Fruit fly (Drosophila melanogaster) whole organism, wandering third instar larva: ENCODE measurements around the gene CG3999.
A peak's percentile ranks its signal among the peaks of the same experiment; 100 is the strongest.

ENCODE experiments used
- Abd-B ChIP-seq: fragments of >200 bp; optimal IDR thresholded peaks from 2 replicates; lab custom pipeline; 2017; ENCODE audit warnings: missing biosample characterization, missing genetic modification characterization
- CG32264 ChIP-seq: fragments of 200-800 bp; sonication (Bioruptor generic); optimal IDR thresholded peaks from 2 replicates; lab custom pipeline; 2016; ENCODE audit warnings: missing biosample characterization, missing genetic modification characterization
- CG9705 ChIP-seq: fragments of 200-800 bp; sonication (Bioruptor generic); optimal IDR thresholded peaks from 2 replicates; lab custom pipeline; 2018; ENCODE audit warnings: missing biosample characterization, mild to moderate bottlenecking, missing genetic modification characterization
- CrebA ChIP-seq: fragments of 200-800 bp; sonication (Bioruptor generic); optimal IDR thresholded peaks from 2 replicates; lab custom pipeline; 2016; ENCODE audit warnings: missing biosample characterization, mild to moderate bottlenecking, missing genetic modification characterization, borderline replicate concordance
- Dfd ChIP-seq: fragments of >200 bp; optimal IDR thresholded peaks from 2 replicates; lab custom pipeline; 2017; ENCODE audit warnings: missing biosample characterization, missing genetic modification characterization
- Dif ChIP-seq: fragments of 200-275, 200-300 bp; sonication (Bioruptor generic); optimal IDR thresholded peaks from 2 replicates; lab custom pipeline; 2018; ENCODE audit warnings: missing biosample characterization, missing genetic modification characterization; ENCODE audit not compliant: partially characterized antibody
- GATAd ChIP-seq: sonication (Bioruptor generic); optimal IDR thresholded peaks from 2 replicates; lab custom pipeline; 2016; ENCODE audit warnings: missing biosample characterization, missing genetic modification characterization
- HLH106 ChIP-seq: fragments of 200-800 bp; optimal IDR thresholded peaks from 3 replicates; lab custom pipeline; 2019; ENCODE audit warnings: missing biosample characterization, mild to moderate bottlenecking, missing genetic modification characterization, moderate library complexity
- Hnf4 ChIP-seq: fragments of 200-800 bp; sonication (Bioruptor generic); optimal IDR thresholded peaks from 2 replicates; lab custom pipeline; 2016; ENCODE audit warnings: missing biosample characterization, mild to moderate bottlenecking, missing genetic modification characterization
- Hr78 ChIP-seq: fragments of >200 bp; optimal IDR thresholded peaks from 2 replicates; lab custom pipeline; 2017; ENCODE audit warnings: missing biosample characterization, missing genetic modification characterization
- Hr83 ChIP-seq: fragments of 200-300 bp; sonication (Bioruptor generic); optimal IDR thresholded peaks from 2 replicates; lab custom pipeline; 2016; ENCODE audit warnings: missing biosample characterization, mild to moderate bottlenecking, missing genetic modification characterization, moderate library complexity; ENCODE audit not compliant: poor library complexity, severe bottlenecking
- Jra ChIP-seq: sonication (Bioruptor generic); optimal IDR thresholded peaks from 2 replicates; lab custom pipeline; 2016; ENCODE audit warnings: missing biosample characterization, missing genetic modification characterization
- Mio ChIP-seq: sonication (Bioruptor generic); optimal IDR thresholded peaks from 2 replicates; lab custom pipeline; 2016; ENCODE audit warnings: missing biosample characterization, missing genetic modification characterization
- Myc ChIP-seq: fragments of >200 bp; optimal IDR thresholded peaks from 2 replicates; lab custom pipeline; 2017
- OdsH ChIP-seq: fragments of 200-800 bp; sonication (Bioruptor generic); optimal IDR thresholded peaks from 2 replicates; lab custom pipeline; 2016; ENCODE audit warnings: missing biosample characterization, mild to moderate bottlenecking, missing genetic modification characterization
- Rel ChIP-seq, 2 experiments: fragments of 200-800 bp; sonication (Bioruptor generic) in 1 of 2; optimal IDR thresholded peaks; 2 replicates in 1 of 2; 3 replicates in 1 of 2; lab custom pipeline; 2016 to 2019; ENCODE audit warnings: mild to moderate bottlenecking in 2 of 2, missing biosample characterization in 2 of 2, missing genetic modification characterization in 2 of 2, moderate library complexity in 1 of 2
- Sp1 ChIP-seq: fragments of 200-800 bp; sonication (Bioruptor generic); optimal IDR thresholded peaks from 3 replicates; lab custom pipeline; 2019; ENCODE audit warnings: missing biosample characterization, mild to moderate bottlenecking, missing genetic modification characterization, moderate library complexity
- Vsx2 ChIP-seq: fragments of 200-300, 225-300 bp; sonication (Bioruptor generic); optimal IDR thresholded peaks from 2 replicates; lab custom pipeline; 2018; ENCODE audit warnings: missing biosample characterization, missing genetic modification characterization; ENCODE audit not compliant: partially characterized antibody
- br ChIP-seq: fragments of 200-800 bp; sonication (Bioruptor generic); optimal IDR thresholded peaks from 2 replicates; lab custom pipeline; 2016; ENCODE audit warnings: missing biosample characterization, missing genetic modification characterization
- brk ChIP-seq: fragments of 200-800 bp; sonication (Bioruptor generic); optimal IDR thresholded peaks from 2 replicates; lab custom pipeline; 2016; ENCODE audit warnings: missing biosample characterization, mild to moderate bottlenecking, missing genetic modification characterization
- dl ChIP-seq, 2 experiments: fragments of 175-275, 200-275 bp in 1 of 2; fragments of 200-275 bp in 1 of 2; sonication (Bioruptor generic); optimal IDR thresholded peaks; lab custom pipeline; 2018; ENCODE audit warnings: mild to moderate bottlenecking in 2 of 2, missing biosample characterization in 2 of 2, missing genetic modification characterization in 2 of 2, moderate library complexity in 2 of 2; ENCODE audit not compliant: partially characterized antibody in 2 of 2, insufficient read depth in 1 of 2
- dmrt93B ChIP-seq: fragments of 200-800 bp; sonication (Bioruptor generic); optimal IDR thresholded peaks from 2 replicates; lab custom pipeline; 2018; ENCODE audit warnings: missing biosample characterization, mild to moderate bottlenecking, missing genetic modification characterization
- dsf ChIP-seq: sonication (Bioruptor generic); optimal IDR thresholded peaks from 2 replicates; lab custom pipeline; 2016; ENCODE audit warnings: missing biosample characterization, missing genetic modification characterization, borderline replicate concordance
- ey ChIP-seq: fragments of 200-800 bp; sonication (Bioruptor generic); optimal IDR thresholded peaks from 2 replicates; lab custom pipeline; 2016; ENCODE audit warnings: missing biosample characterization, missing genetic modification characterization
- fru ChIP-seq: fragments of 200-800 bp; sonication (Bioruptor generic); optimal IDR thresholded peaks from 3 replicates; lab custom pipeline; 2016; ENCODE audit warnings: missing biosample characterization, mild to moderate bottlenecking, missing genetic modification characterization
- h ChIP-seq: fragments of 200-800 bp; sonication (Bioruptor generic); optimal IDR thresholded peaks from 3 replicates; lab custom pipeline; 2016; ENCODE audit warnings: missing biosample characterization, mild to moderate bottlenecking, missing genetic modification characterization
- jim ChIP-seq: fragments of 175-275, 200-325 bp; sonication (Bioruptor generic); optimal IDR thresholded peaks from 2 replicates; lab custom pipeline; 2016; ENCODE audit warnings: missing biosample characterization, mild to moderate bottlenecking, missing genetic modification characterization
- lola ChIP-seq: fragments of >200 bp; optimal IDR thresholded peaks from 2 replicates; lab custom pipeline; 2017; ENCODE audit warnings: missing biosample characterization, missing genetic modification characterization
- pan ChIP-seq: fragments of >200 bp; optimal IDR thresholded peaks from 2 replicates; lab custom pipeline; 2017
- psq ChIP-seq: fragments of 200-800 bp; sonication (Bioruptor generic); optimal IDR thresholded peaks from 3 replicates; lab custom pipeline; 2017; ENCODE audit warnings: missing biosample characterization, mild to moderate bottlenecking, missing genetic modification characterization, moderate library complexity
- rgr ChIP-seq: fragments of 200-800 bp; sonication (Bioruptor generic); optimal IDR thresholded peaks from 3 replicates; lab custom pipeline; 2016; ENCODE audit warnings: missing biosample characterization, mild to moderate bottlenecking, missing genetic modification characterization
- sage ChIP-seq: fragments of 200-800 bp; sonication (Bioruptor generic); optimal IDR thresholded peaks from 2 replicates; lab custom pipeline; 2016; ENCODE audit warnings: missing biosample characterization, mild to moderate bottlenecking, missing genetic modification characterization
- sv ChIP-seq: fragments of 200-800 bp; sonication (Bioruptor generic); optimal IDR thresholded peaks from 3 replicates; lab custom pipeline; 2016; ENCODE audit warnings: missing biosample characterization, missing genetic modification characterization
- tai ChIP-seq: sonication (Bioruptor generic); optimal IDR thresholded peaks from 2 replicates; lab custom pipeline; 2016; ENCODE audit warnings: missing biosample characterization, missing genetic modification characterization
- usp ChIP-seq: fragments of >200 bp; optimal IDR thresholded peaks from 2 replicates; lab custom pipeline; 2017; ENCODE audit warnings: missing biosample characterization, missing genetic modification characterization
- woc ChIP-seq: sonication (Bioruptor generic); optimal IDR thresholded peaks from 2 replicates; lab custom pipeline; 2016; ENCODE audit warnings: missing biosample characterization, mild to moderate bottlenecking, missing genetic modification characterization

The CG3999 gene

dm6 chr3R:10225390-10225789 is 25.9 kb upstream of the CG3999 start, which contains the start of gene CG42795:
TSS of gene CG42795 (plus strand) at chr3R:10225690.
- TF ChIP-seq CrebA (no peak), OdsH (GFP tag; lab: Kevin White, UChicago) (no peak), woc (GFP tag; lab: Kevin White, UChicago) (no peak), Jra (GFP tag; lab: Kevin White, UChicago) (no peak)

dm6 chr3R:10226132-10227023 is 24.9 kb upstream of the CG3999 start:
- TF ChIP-seq Hr83 (no peak), Hnf4 (GFP tag; lab: Kevin White, UChicago) (no peak), rgr (no peak), Hr78 (GFP tag; lab: Kevin White, UChicago) (no peak), Abd-B (GFP tag; lab: Kevin White, UChicago) (no peak), dmrt93B (no peak), Dif (GFP tag; lab: Kevin White, UChicago) (no peak), Sp1 (no peak), Jra (GFP tag; lab: Kevin White, UChicago) (no peak), lola (GFP tag; lab: Kevin White, UChicago) (no peak), CG32264 (GFP tag; lab: Kevin White, UChicago) (no peak), psq (GFP tag; lab: Kevin White, UChicago) (no peak), sv (GFP tag; lab: Kevin White, UChicago) (no peak), HLH106 (tag; lab: Kevin White, UChicago) (no peak)
- TF ChIP-seq, all 38 proteins: peak for 0

dm6 chr3R:10227990-10228389 is 23.3 kb upstream of the CG3999 start:
- TF ChIP-seq sv (GFP tag; lab: Kevin White, UChicago) (no peak), jim (GFP tag; lab: Kevin White, UChicago) (no peak), ey (no peak), CG9705 (GFP tag; lab: Kevin White, UChicago) (no peak), Dfd (GFP tag; lab: Kevin White, UChicago) (no peak), GATAd (no peak), Abd-B (GFP tag; lab: Kevin White, UChicago) (no peak), Myc (lab: Kevin White, UChicago) (no peak), Jra (GFP tag; lab: Kevin White, UChicago) (no peak), rgr (no peak), Hr78 (GFP tag; lab: Kevin White, UChicago) (no peak), pan (lab: Kevin White, UChicago) (no peak)
- TF ChIP-seq, all 38 proteins: peak for 0

- no peak for TF ChIP-seq HLH106 (tag; lab: Kevin White, UChicago)
- TF ChIP-seq Rel (GFP tag; optimal IDR thresholded peaks at IDR 0.05; lab: Kevin White, UChicago): no peak
- no peak for TF ChIP-seq Rel (tag; optimal IDR thresholded peaks at IDR 0.05; lab: Kevin White, UChicago)
- no peak for TF ChIP-seq Hnf4 (GFP tag; lab: Kevin White, UChicago)
- no peak for TF ChIP-seq br (GFP tag; lab: Kevin White, UChicago)
- no peak for TF ChIP-seq pan (lab: Kevin White, UChicago)
- no peak for TF ChIP-seq h
- TF ChIP-seq dl (GFP tag; optimal IDR thresholded peaks at IDR 0.05; lab: Kevin White, UChicago; ENCODE audit: insufficient read depth in 1 of 2, partially characterized antibody in 2 of 2): no peak
- no peak for TF ChIP-seq Mio (GFP tag; lab: Kevin White, UChicago)
- no peak for TF ChIP-seq Sp1
These were observed 528 bp downstream of the CG3999 start for dm6 chr3R:10251846-10252245.

- TF ChIP-seq Hr83 (no peak), Dfd (GFP tag; lab: Kevin White, UChicago) (peak; percentile 90), Sp1 (peak; percentile 97), ey (peak; percentile 63), CG9705 (GFP tag; lab: Kevin White, UChicago) (peak; percentile 67), br (GFP tag; lab: Kevin White, UChicago) (peak; percentile 62), CrebA (no peak), tai (GFP tag; lab: Kevin White, UChicago) (no peak), Vsx2 (GFP tag; lab: Kevin White, UChicago) (no peak), lola (GFP tag; lab: Kevin White, UChicago) (no peak), CG32264 (GFP tag; lab: Kevin White, UChicago) (no peak), fru (GFP tag; lab: Kevin White, UChicago) (peak; percentile 84), OdsH (GFP tag; lab: Kevin White, UChicago) (peak; percentile 90), brk (GFP tag; lab: Kevin White, UChicago) (peak; percentile 78), psq (GFP tag; lab: Kevin White, UChicago) (peak; percentile 90), h (peak; percentile 86), usp (GFP tag; lab: Kevin White, UChicago) (no peak), sv (GFP tag; lab: Kevin White, UChicago) (peak; percentile 78), jim (GFP tag; lab: Kevin White, UChicago) (no peak), Hnf4 (GFP tag; lab: Kevin White, UChicago) (peak; percentile 77), GATAd (peak; percentile 45), Rel (GFP tag; optimal IDR thresholded peaks at IDR 0.05; lab: Kevin White, UChicago) (no peak), Rel (tag; optimal IDR thresholded peaks at IDR 0.05; lab: Kevin White, UChicago) (peak; percentile 61), sage (peak; percentile 65), rgr (peak; percentile 89), dsf (GFP tag; lab: Kevin White, UChicago) (peak; percentile 69)
These were observed 10.5 kb downstream of the CG3999 start, which contains the start of the genes Sirt6 and pont for dm6 chr3R:10261800-10262199. TSS of gene Sirt6 (minus strand) at chr3R:10261849. TSS of gene pont (plus strand) at chr3R:10262123.
